Fruit fly (Drosophila melanogaster) whole organism, embryonic: Measurements from ENCODE around the gene Nin.

Experiments used
- Adf1 ChIP-seq: fragments of 200-800 bp; sonication (Bioruptor generic); IDR thresholded peaks from 2 replicates; pipeline ENCODE4 v1.3.6; 2022; ENCODE audit warnings: missing biosample characterization, missing genetic modification characterization
- Awh ChIP-seq: fragments of 200-800 bp; sonication (Bioruptor generic); IDR thresholded peaks from 2 replicates; pipeline ENCODE4, ENCODE4 v1.3.6; 2022; ENCODE audit warnings: missing biosample characterization, missing genetic modification characterization
- BtbVII ChIP-seq: fragments of 200-800 bp; sonication (Bioruptor generic); optimal IDR thresholded peaks from 3 replicates; lab custom pipeline; 2017; ENCODE audit warnings: missing biosample characterization, mild to moderate bottlenecking, missing genetic modification characterization
- Bteb2 ChIP-seq: fragments of 200-800 bp; sonication (Bioruptor generic); optimal IDR thresholded peaks from 2 replicates; lab custom pipeline; 2016; ENCODE audit warnings: missing biosample characterization, missing genetic modification characterization
- CG10431 ChIP-seq: fragments of 200-800 bp; sonication (Bioruptor generic); optimal IDR thresholded peaks from 3 replicates; lab custom pipeline; 2018; ENCODE audit warnings: missing biosample characterization, mild to moderate bottlenecking, missing genetic modification characterization
- CG10565 ChIP-seq: fragments of 200-800 bp; sonication (Bioruptor generic); optimal IDR thresholded peaks from 3 replicates; lab custom pipeline; 2016; ENCODE audit warnings: missing biosample characterization, mild to moderate bottlenecking, missing genetic modification characterization
- CG10959 ChIP-seq: fragments of 200-800 bp; sonication (Bioruptor generic); IDR thresholded peaks from 2 replicates; pipeline ENCODE4 v1.3.6; 2022; ENCODE audit warnings: missing biosample characterization, missing genetic modification characterization
- CG10979 ChIP-seq: fragments of 200-800 bp; sonication (Bioruptor generic); optimal IDR thresholded peaks from 2 replicates; lab custom pipeline; 2018; ENCODE audit warnings: missing biosample characterization, mild to moderate bottlenecking, missing genetic modification characterization, moderate library complexity
- CG11093 ChIP-seq: fragments of 200-800 bp; sonication (Bioruptor generic); IDR thresholded peaks from 3 replicates; pipeline ENCODE4 v1.3.6; 2022; ENCODE audit warnings: missing biosample characterization, missing genetic modification characterization
- CG11398 ChIP-seq: fragments of 200-800 bp; sonication (Bioruptor generic); optimal IDR thresholded peaks from 2 replicates; lab custom pipeline; 2016; ENCODE audit warnings: missing biosample characterization, missing genetic modification characterization
- CG14965 ChIP-seq: fragments of 200-800 bp; sonication (Bioruptor generic); optimal IDR thresholded peaks from 2 replicates; lab custom pipeline; 2016; ENCODE audit warnings: missing biosample characterization, missing genetic modification characterization, borderline replicate concordance
- CG16813 ChIP-seq: fragments of 200-800 bp; sonication (Bioruptor generic); IDR thresholded peaks from 3 replicates; pipeline ENCODE4 v1.3.6; 2022; ENCODE audit warnings: missing biosample characterization, missing genetic modification characterization; ENCODE audit not compliant: partially characterized antibody
- CG17328 ChIP-seq: fragments of 200-800 bp; sonication (Bioruptor generic); IDR thresholded peaks from 2 replicates; pipeline ENCODE4 v1.3.6; 2022; ENCODE audit warnings: missing biosample characterization, missing genetic modification characterization
- CG17359 ChIP-seq: fragments of 200-800 bp; sonication (Bioruptor generic); optimal IDR thresholded peaks from 3 replicates; lab custom pipeline; 2018; ENCODE audit warnings: missing biosample characterization, mild to moderate bottlenecking, missing genetic modification characterization, moderate library complexity
- CG17568 ChIP-seq: fragments of 200-800 bp; sonication (Bioruptor generic); optimal IDR thresholded peaks from 2 replicates; lab custom pipeline; 2018; ENCODE audit warnings: missing biosample characterization, mild to moderate bottlenecking, missing genetic modification characterization, moderate library complexity
- CG17612 ChIP-seq: fragments of 200-800 bp; sonication (Bioruptor generic); IDR thresholded peaks from 2 replicates; pipeline ENCODE4 v1.3.6; 2022; ENCODE audit warnings: missing biosample characterization, missing genetic modification characterization
- CG18476 ChIP-seq: fragments of 200-800 bp; sonication (Bioruptor generic); optimal IDR thresholded peaks from 2 replicates; lab custom pipeline; 2016; ENCODE audit warnings: missing biosample characterization, mild to moderate bottlenecking, missing genetic modification characterization
- CG2875 ChIP-seq: fragments of 200-800 bp; sonication (Bioruptor generic); optimal IDR thresholded peaks from 2 replicates; lab custom pipeline; 2017; ENCODE audit warnings: missing biosample characterization, mild to moderate bottlenecking, missing genetic modification characterization, missing genetic modification reagents
- CG4730 ChIP-seq: fragments of 200-800 bp; sonication (Bioruptor generic); IDR thresholded peaks from 2 replicates; pipeline ENCODE4 v1.3.6; 2022; ENCODE audit warnings: missing biosample characterization, missing genetic modification characterization
- CG6175 ChIP-seq: fragments of 200-800 bp; sonication (Bioruptor generic); IDR thresholded peaks from 3 replicates; pipeline ENCODE4 v1.3.6; 2022; ENCODE audit warnings: missing biosample characterization, missing genetic modification characterization
- CG7839 ChIP-seq: fragments of 200-800 bp; sonication (Bioruptor generic); optimal IDR thresholded peaks from 3 replicates; lab custom pipeline; 2018; ENCODE audit warnings: missing biosample characterization, mild to moderate bottlenecking, missing genetic modification characterization, moderate library complexity
- CG7963 ChIP-seq: fragments of 200-800 bp; sonication (Bioruptor generic); IDR thresholded peaks from 3 replicates; pipeline ENCODE4 v1.3.6; 2022; ENCODE audit warnings: missing biosample characterization, missing genetic modification characterization; ENCODE audit not compliant: partially characterized antibody
- CG9215 ChIP-seq: fragments of 200-800 bp; sonication (Bioruptor generic); IDR thresholded peaks from 2 replicates; pipeline ENCODE4 v1.3.6; 2022; ENCODE audit warnings: missing biosample characterization, missing genetic modification characterization
- CTCF ChIP-seq: fragments of 200-800 bp; sonication (Bioruptor generic); optimal IDR thresholded peaks from 2 replicates; lab custom pipeline; 2017; ENCODE audit warnings: missing biosample characterization, mild to moderate bottlenecking, missing genetic modification characterization, moderate library complexity
- Ets65A ChIP-seq: fragments of 200-800 bp; sonication (Bioruptor generic); peaks from one replicate; lab custom pipeline; 2016; ENCODE audit warnings: missing biosample characterization, missing genetic modification characterization
- HmgD ChIP-seq: fragments of 200-800 bp; sonication (Bioruptor generic); optimal IDR thresholded peaks from 3 replicates; lab custom pipeline; 2016; ENCODE audit warnings: missing biosample characterization, missing genetic modification characterization
- Hr39 ChIP-seq: fragments of >200 bp; optimal IDR thresholded peaks from 2 replicates; lab custom pipeline; 2017
- Lhr ChIP-seq: fragments of 200-800 bp; sonication (Bioruptor generic); optimal IDR thresholded peaks from 3 replicates; lab custom pipeline; 2017; ENCODE audit warnings: mild to moderate bottlenecking, missing biosample characterization, missing genetic modification reagents, missing genetic modification characterization
- Lim3 ChIP-seq: fragments of 200-800 bp; sonication (Bioruptor generic); IDR thresholded peaks from 2 replicates; pipeline ENCODE4 v1.3.6; 2022; ENCODE audit warnings: missing biosample characterization, missing genetic modification characterization
- Max ChIP-seq: fragments of 200-800 bp; sonication (Bioruptor generic); optimal IDR thresholded peaks from 2 replicates; lab custom pipeline; 2016; ENCODE audit warnings: missing biosample characterization, mild to moderate bottlenecking, missing genetic modification characterization
- Scr ChIP-seq: fragments of 200-800 bp; sonication (Bioruptor generic); IDR thresholded peaks from 2 replicates; pipeline ENCODE4 v1.3.6; 2022; ENCODE audit warnings: missing biosample characterization, missing genetic modification characterization; ENCODE audit not compliant: partially characterized antibody
- Spps ChIP-seq: fragments of 200-800 bp; sonication (Bioruptor generic); optimal IDR thresholded peaks from 2 replicates; lab custom pipeline; 2018; ENCODE audit warnings: missing biosample characterization, mild to moderate bottlenecking, missing genetic modification characterization
- Taf1 ChIP-seq: fragments of 200-800 bp; sonication (Bioruptor generic); IDR thresholded peaks from 2 replicates; pipeline ENCODE4 v1.3.6; 2022; ENCODE audit warnings: missing biosample characterization, missing genetic modification characterization
- corto ChIP-seq: fragments of 200-800 bp; sonication (Bioruptor generic); optimal IDR thresholded peaks from 2 replicates; lab custom pipeline; 2016; ENCODE audit warnings: missing biosample characterization, mild to moderate bottlenecking, missing genetic modification characterization, moderate library complexity
- fd102C ChIP-seq: fragments of 200-800 bp; sonication (Bioruptor generic); optimal IDR thresholded peaks from 2 replicates; lab custom pipeline; 2018; ENCODE audit warnings: missing biosample characterization, mild to moderate bottlenecking, missing genetic modification characterization, moderate library complexity
- gt ChIP-seq: fragments of 200-800 bp; sonication (Bioruptor generic); IDR thresholded peaks from 2 replicates; pipeline ENCODE4 v1.3.6; 2022; ENCODE audit warnings: missing biosample characterization, missing genetic modification characterization
- hb ChIP-seq: fragments of 200-800 bp; sonication (Bioruptor generic); IDR thresholded peaks from 3 replicates; pipeline ENCODE4 v1.3.6; 2022; ENCODE audit warnings: missing biosample characterization, missing genetic modification characterization; ENCODE audit not compliant: partially characterized antibody
- hbn ChIP-seq: fragments of 200-800 bp; sonication (Bioruptor generic); IDR thresholded peaks from 2 replicates; pipeline ENCODE4 v1.3.6; 2022; ENCODE audit warnings: missing biosample characterization, missing genetic modification characterization; ENCODE audit not compliant: partially characterized antibody
- kay ChIP-seq: fragments of 200-800 bp; sonication (Bioruptor generic); optimal IDR thresholded peaks from 2 replicates; lab custom pipeline; 2016; ENCODE audit warnings: missing biosample characterization, missing genetic modification characterization
- ken ChIP-seq: fragments of 200-800 bp; sonication (Bioruptor generic); IDR thresholded peaks from 3 replicates; pipeline ENCODE4 v1.3.6; 2022; ENCODE audit warnings: missing biosample characterization, missing genetic modification characterization
- nom ChIP-seq: fragments of 200-800 bp; sonication (Bioruptor generic); optimal IDR thresholded peaks from 2 replicates; lab custom pipeline; 2017; ENCODE audit warnings: missing biosample characterization, missing genetic modification characterization, mild to moderate bottlenecking, moderate library complexity, missing genetic modification reagents
- pnt ChIP-seq: fragments of 200-800 bp; sonication (Bioruptor generic); optimal IDR thresholded peaks from 3 replicates; lab custom pipeline; 2016; ENCODE audit warnings: missing biosample characterization, missing genetic modification characterization
- pum ChIP-seq: fragments of 200-800 bp; sonication (Bioruptor generic); optimal IDR thresholded peaks from 2 replicates; lab custom pipeline; 2016; ENCODE audit warnings: missing biosample characterization, missing genetic modification characterization
- pzg ChIP-seq: fragments of 200-800 bp; sonication (Bioruptor generic); optimal IDR thresholded peaks from 3 replicates; lab custom pipeline; 2018; ENCODE audit warnings: missing biosample characterization, mild to moderate bottlenecking, missing genetic modification characterization, moderate library complexity
- ro ChIP-seq: fragments of 200-800 bp; sonication (Bioruptor generic); IDR thresholded peaks from 2 replicates; pipeline ENCODE4 v1.3.6; 2022; ENCODE audit warnings: missing biosample characterization, missing genetic modification characterization
- sim ChIP-seq: fragments of 200-800 bp; sonication (Bioruptor generic); IDR thresholded peaks from 2 replicates; pipeline ENCODE4 v1.3.6; 2022; ENCODE audit warnings: missing biosample characterization, missing genetic modification characterization
- slou ChIP-seq: fragments of 200-800 bp; sonication (Bioruptor generic); optimal IDR thresholded peaks from 3 replicates; lab custom pipeline; 2016; ENCODE audit warnings: missing biosample characterization, missing genetic modification characterization
- tio ChIP-seq: fragments of 200-800 bp; sonication (Bioruptor generic); optimal IDR thresholded peaks from 2 replicates; lab custom pipeline; 2017; ENCODE audit warnings: missing biosample characterization, missing genetic modification characterization, inconsistent platforms
- tll ChIP-seq, 2 experiments: fragments of 200-800 bp in 1 of 2; fragments of >200 bp in 1 of 2; sonication (Bioruptor generic) in 1 of 2; optimal IDR thresholded peaks; 2 replicates each; lab custom pipeline; 2017 to 2019; ENCODE audit warnings: missing biosample characterization in 2 of 2, missing genetic modification characterization in 2 of 2, mild to moderate bottlenecking in 1 of 2, moderate library complexity in 1 of 2
- usp ChIP-seq: fragments of >200 bp; optimal IDR thresholded peaks from 2 replicates; lab custom pipeline; 2017; ENCODE audit warnings: missing biosample characterization, missing genetic modification characterization
- zen2 ChIP-seq: fragments of 200-800 bp; sonication (Bioruptor generic); IDR thresholded peaks from 3 replicates; pipeline ENCODE4 v1.3.6; 2022; ENCODE audit warnings: missing biosample characterization, missing genetic modification characterization; ENCODE audit not compliant: partially characterized antibody

Nin gene

dm6 chr2L:5237175-5237753 lies 41.1 kb downstream of the Nin start (continued):
- no peak for TF ChIP-seq CG11398
- TF ChIP-seq pzg (GFP tag; lab: Kevin White, UChicago) = no peak
- no peak for TF ChIP-seq CG10959 (GFP tag; lab: Robert Waterston, UW)
- peak; percentile 41 for TF ChIP-seq CG10431
- TF ChIP-seq Hr39 = no peak
- no peak for TF ChIP-seq CG17328 (GFP tag; lab: Robert Waterston, UW)
- TF ChIP-seq CG10979 (tag; lab: Kevin White, UChicago) = no peak
- peak; percentile 12; the same call in 1 of the 3 replicates for TF ChIP-seq ken (GFP tag; lab: Robert Waterston, UW)
- TF ChIP-seq CG17359 = peak; percentile 24
- no peak for TF ChIP-seq CG7839 (tag; lab: Kevin White, UChicago)
- TF ChIP-seq CG17612 = no peak
- no peak for TF ChIP-seq Max
- no peak for TF ChIP-seq HmgD (GFP tag; lab: Kevin White, UChicago)
- TF ChIP-seq kay (GFP tag; lab: Kevin White, UChicago) = no peak
- TF ChIP-seq Spps (tag; lab: Kevin White, UChicago) = no peak
- no peak for TF ChIP-seq slou (GFP tag; lab: Kevin White, UChicago)
- TF ChIP-seq zen2 (GFP tag; lab: Robert Waterston, UW) = peak; percentile 79
- TF ChIP-seq CG6175 (GFP tag; lab: Robert Waterston, UW) = no peak
- no peak for TF ChIP-seq CG7963 (GFP tag; lab: Robert Waterston, UW)
- no peak for TF ChIP-seq Lhr (GFP tag; lab: Kevin White, UChicago)
- TF ChIP-seq fd102C (GFP tag; lab: Kevin White, UChicago) = no peak
- TF ChIP-seq Adf1 (GFP tag; lab: Robert Waterston, UW) = peak; percentile 63
- TF ChIP-seq CG2875 (GFP tag; lab: Kevin White, UChicago) = no peak
- TF ChIP-seq Scr (GFP tag; lab: Robert Waterston, UW) = peak; percentile 40
- TF ChIP-seq gt (GFP tag; lab: Robert Waterston, UW) = no peak
- no peak for TF ChIP-seq Taf1 (GFP tag; lab: Robert Waterston, UW)
- peak; percentile 61 for TF ChIP-seq nom
- no peak for TF ChIP-seq usp (GFP tag; lab: Kevin White, UChicago)
- TF ChIP-seq tll (GFP tag; optimal IDR thresholded peaks at IDR 0.05; lab: Kevin White, UChicago) = peak in 1 of 2 experiments; percentile 15
- no peak for TF ChIP-seq CG11093 (GFP tag; lab: Robert Waterston, UW)
- no peak for TF ChIP-seq ro (GFP tag; lab: Robert Waterston, UW)
- TF ChIP-seq Awh (GFP tag; lab: Robert Waterston, UW) = 0 out of 2 replicates have a peak, but pooled peaks have one; percentile 23
- TF ChIP-seq CG18476 (GFP tag; lab: Kevin White, UChicago) = no peak
- TF ChIP-seq BtbVII (GFP tag; lab: Kevin White, UChicago) = peak; percentile 32
- TF ChIP-seq hbn = peak; percentile 78
- peak; percentile 51 for TF ChIP-seq CG17568 (GFP tag; lab: Kevin White, UChicago)
- TF ChIP-seq pum = no peak
- no peak for TF ChIP-seq Ets65A (GFP tag; lab: Kevin White, UChicago)
- no peak for TF ChIP-seq tio (GFP tag; lab: Kevin White, UChicago)
- peak; percentile 74 for TF ChIP-seq sim (GFP tag; lab: Robert Waterston, UW)
- TF ChIP-seq pnt (GFP tag; lab: Kevin White, UChicago) = no peak
- TF ChIP-seq corto (GFP tag; lab: Kevin White, UChicago) = peak; percentile 39
- no peak for TF ChIP-seq Lim3 (GFP tag; lab: Robert Waterston, UW)
- TF ChIP-seq CG9215 (GFP tag; lab: Robert Waterston, UW) = no peak
- TF ChIP-seq CG4730 = no peak
- TF ChIP-seq CG16813 = no peak
- no peak for TF ChIP-seq hb (GFP tag; lab: Robert Waterston, UW)
- TF ChIP-seq CG10565 (GFP tag; lab: Kevin White, UChicago) = no peak
- TF ChIP-seq CTCF (GFP tag; lab: Kevin White, UChicago) = no peak
- no peak for TF ChIP-seq CG14965
- TF ChIP-seq Bteb2 = no peak
